Fruit fly (Drosophila melanogaster) whole organism, prepupa: Measurements from ENCODE around the gene CG5883.

ENCODE experiments used
- CG10631 ChIP-seq: fragments of 200-800 bp; sonication (Bioruptor generic); optimal IDR thresholded peaks from 2 replicates; lab custom pipeline; 2016; ENCODE audit warnings: missing biosample characterization, missing genetic modification characterization
- CG11294 ChIP-seq: fragments of 200-800 bp; sonication (Bioruptor generic); IDR thresholded peaks from 2 replicates; pipeline ENCODE4 v1.3.6; 2022; ENCODE audit warnings: missing biosample characterization, missing genetic modification characterization
- CG1621 ChIP-seq: fragments of 200-800 bp; sonication (Bioruptor generic); optimal IDR thresholded peaks from 3 replicates; lab custom pipeline; 2018; ENCODE audit warnings: missing biosample characterization, mild to moderate bottlenecking, missing genetic modification characterization
- CG16779 ChIP-seq: fragments of 200-800 bp; sonication (Bioruptor generic); optimal IDR thresholded peaks from 3 replicates; lab custom pipeline; 2017; ENCODE audit warnings: missing biosample characterization, mild to moderate bottlenecking, missing genetic modification characterization
- CG3032 ChIP-seq: fragments of 200-800 bp; optimal IDR thresholded peaks from 2 replicates; lab custom pipeline; 2019; ENCODE audit warnings: missing biosample characterization, mild to moderate bottlenecking, missing genetic modification characterization, moderate library complexity
- CG3919 ChIP-seq: fragments of 200-800 bp; sonication (Bioruptor generic); optimal IDR thresholded peaks from 3 replicates; lab custom pipeline; 2016; ENCODE audit warnings: missing biosample characterization, missing genetic modification characterization
- CG4318 ChIP-seq: fragments of 200-800 bp; sonication (Bioruptor generic); optimal IDR thresholded peaks from 3 replicates; lab custom pipeline; 2017; ENCODE audit warnings: missing biosample characterization, mild to moderate bottlenecking, missing genetic modification characterization
- CG6808 ChIP-seq: fragments of 200-800 bp; sonication (Bioruptor generic); optimal IDR thresholded peaks from 3 replicates; lab custom pipeline; 2017; ENCODE audit warnings: missing biosample characterization, missing genetic modification characterization, mild to moderate bottlenecking, moderate library complexity, missing genetic modification reagents
- CG6854 ChIP-seq: fragments of 200-800 bp; sonication (Bioruptor generic); optimal IDR thresholded peaks from 2 replicates; lab custom pipeline; 2017; ENCODE audit warnings: missing biosample characterization, mild to moderate bottlenecking, missing genetic modification characterization
- CG8119 ChIP-seq: fragments of 200-800 bp; sonication (Bioruptor generic); IDR thresholded peaks from 3 replicates; pipeline ENCODE4 v1.3.6; 2022; ENCODE audit warnings: missing biosample characterization, missing genetic modification characterization
- CG8319 ChIP-seq: fragments of 200-800 bp; sonication (Bioruptor generic); optimal IDR thresholded peaks from 3 replicates; lab custom pipeline; 2016; ENCODE audit warnings: missing biosample characterization, missing genetic modification characterization
- CG9139 ChIP-seq: fragments of 200-800 bp; sonication (Bioruptor generic); optimal IDR thresholded peaks from 3 replicates; lab custom pipeline; 2017; ENCODE audit warnings: missing biosample characterization, mild to moderate bottlenecking, missing genetic modification characterization
- Eip75B ChIP-seq: fragments of 200-800 bp; sonication (Bioruptor generic); optimal IDR thresholded peaks from 3 replicates; lab custom pipeline; 2016; ENCODE audit warnings: missing biosample characterization, missing genetic modification characterization
- Eip93F ChIP-seq: fragments of 200-800 bp; sonication (Bioruptor generic); optimal IDR thresholded peaks from 2 replicates; lab custom pipeline; 2016; ENCODE audit warnings: missing biosample characterization, mild to moderate bottlenecking, missing genetic modification characterization
- Ets21C ChIP-seq: fragments of 200-800 bp; sonication (Bioruptor generic); optimal IDR thresholded peaks from 3 replicates; lab custom pipeline; 2016; ENCODE audit warnings: missing biosample characterization, missing genetic modification characterization
- Hr38 ChIP-seq: sonication (Bioruptor generic); optimal IDR thresholded peaks from 2 replicates; lab custom pipeline; 2016; ENCODE audit warnings: missing biosample characterization, missing genetic modification characterization
- Hr4 ChIP-seq: fragments of 200-800 bp; sonication (Bioruptor generic); optimal IDR thresholded peaks from 3 replicates; lab custom pipeline; 2016; ENCODE audit warnings: missing biosample characterization, missing genetic modification characterization
- Lpt ChIP-seq: fragments of 200-800 bp; sonication (Bioruptor generic); optimal IDR thresholded peaks from 3 replicates; lab custom pipeline; 2016; ENCODE audit warnings: missing biosample characterization, missing genetic modification characterization
- OdsH ChIP-seq: fragments of 200-800 bp; sonication (Bioruptor generic); optimal IDR thresholded peaks from 3 replicates; lab custom pipeline; 2016; ENCODE audit warnings: missing biosample characterization, missing genetic modification characterization
- Smox ChIP-seq: fragments of 200-800 bp; sonication (Bioruptor generic); optimal IDR thresholded peaks from 3 replicates; lab custom pipeline; 2016; ENCODE audit warnings: missing biosample characterization, missing genetic modification characterization
- Sox15 ChIP-seq: fragments of 200-800 bp; sonication (Bioruptor generic); optimal IDR thresholded peaks from 3 replicates; lab custom pipeline; 2016; ENCODE audit warnings: missing biosample characterization, missing genetic modification characterization
- achi ChIP-seq: fragments of 200-800 bp; sonication (Bioruptor generic); optimal IDR thresholded peaks from 3 replicates; lab custom pipeline; 2016; ENCODE audit warnings: missing biosample characterization, missing genetic modification characterization
- dac ChIP-seq: fragments of 200-800 bp; sonication (Bioruptor generic); optimal IDR thresholded peaks from 2 replicates; lab custom pipeline; 2017; ENCODE audit warnings: missing biosample characterization, mild to moderate bottlenecking, missing genetic modification characterization
- eg ChIP-seq: fragments of 200-800 bp; sonication (Bioruptor generic); IDR thresholded peaks from 3 replicates; pipeline ENCODE4 v1.3.6; 2022; ENCODE audit warnings: missing biosample characterization, missing genetic modification characterization
- esn ChIP-seq: fragments of 200-800 bp; sonication (Bioruptor generic); optimal IDR thresholded peaks from 2 replicates; lab custom pipeline; 2016; ENCODE audit warnings: missing biosample characterization, mild to moderate bottlenecking, missing genetic modification characterization, moderate library complexity
- fd85E ChIP-seq: fragments of 200-800 bp; sonication (Bioruptor generic); optimal IDR thresholded peaks from 3 replicates; lab custom pipeline; 2016; ENCODE audit warnings: missing biosample characterization, missing genetic modification characterization
- fkh ChIP-seq: fragments of 200-800 bp; sonication (Bioruptor generic); optimal IDR thresholded peaks from 3 replicates; lab custom pipeline; 2017; ENCODE audit warnings: missing biosample characterization, mild to moderate bottlenecking, missing genetic modification characterization, moderate library complexity
- lz ChIP-seq: fragments of 200-800 bp; sonication (Bioruptor generic); optimal IDR thresholded peaks from 3 replicates; lab custom pipeline; 2016; ENCODE audit warnings: missing biosample characterization, missing genetic modification characterization
- net ChIP-seq: fragments of 200-800 bp; sonication (Bioruptor generic); optimal IDR thresholded peaks from 3 replicates; lab custom pipeline; 2016; ENCODE audit warnings: missing biosample characterization, missing genetic modification characterization
- ss ChIP-seq, 2 experiments: fragments of 200-800 bp; sonication (Bioruptor generic); optimal IDR thresholded peaks; 2 replicates in 1 of 2; 3 replicates in 1 of 2; lab custom pipeline; 2017 to 2018; ENCODE audit warnings: mild to moderate bottlenecking in 2 of 2, missing biosample characterization in 2 of 2, missing genetic modification characterization in 2 of 2, moderate library complexity in 1 of 2
- svp ChIP-seq: fragments of 200-800 bp; sonication (Bioruptor generic); peaks from one replicate; lab custom pipeline; 2016; ENCODE audit warnings: missing biosample characterization, missing genetic modification characterization

CG5883 gene

DNA sequence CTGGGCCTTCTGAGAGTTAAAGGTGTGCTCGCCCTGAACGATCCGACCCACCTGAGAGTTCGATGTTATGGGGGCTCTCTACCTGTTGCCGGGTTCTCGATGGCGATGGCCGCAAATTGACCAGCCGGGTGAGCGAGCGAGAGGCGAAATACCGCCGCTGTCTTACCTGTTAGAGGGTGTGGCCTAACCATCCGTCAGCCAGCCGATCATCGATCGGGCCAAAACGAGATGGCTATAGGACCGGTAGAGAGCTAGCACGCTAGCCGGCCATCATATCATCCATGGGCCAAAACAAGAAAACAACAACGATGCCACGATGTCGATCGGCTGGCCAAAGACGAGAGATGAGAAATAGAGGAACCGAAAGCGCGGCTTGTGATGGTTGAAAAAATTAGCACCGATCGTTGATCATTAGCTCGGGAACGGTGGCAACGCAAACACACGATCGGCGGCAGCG, 17.3 kb downstream of the CG5883 start, which contains the start of gene byn:
TSS of gene byn (plus strand) at position 407 of the 457 bp plus-strand sequence.
- TF ChIP-seq ss (GFP tag; optimal IDR thresholded peaks at IDR 0.05; lab: Kevin White, UChicago) (peak in 1 of 2 experiments; percentile 42), dac (GFP tag; lab: Kevin White, UChicago) (no peak), CG16779 (tag; lab: Kevin White, UChicago) (no peak), eg (GFP tag; lab: Robert Waterston, UW) (0 out of 3 replicates have a peak, but pooled peaks have one; percentile 11)

DNA sequence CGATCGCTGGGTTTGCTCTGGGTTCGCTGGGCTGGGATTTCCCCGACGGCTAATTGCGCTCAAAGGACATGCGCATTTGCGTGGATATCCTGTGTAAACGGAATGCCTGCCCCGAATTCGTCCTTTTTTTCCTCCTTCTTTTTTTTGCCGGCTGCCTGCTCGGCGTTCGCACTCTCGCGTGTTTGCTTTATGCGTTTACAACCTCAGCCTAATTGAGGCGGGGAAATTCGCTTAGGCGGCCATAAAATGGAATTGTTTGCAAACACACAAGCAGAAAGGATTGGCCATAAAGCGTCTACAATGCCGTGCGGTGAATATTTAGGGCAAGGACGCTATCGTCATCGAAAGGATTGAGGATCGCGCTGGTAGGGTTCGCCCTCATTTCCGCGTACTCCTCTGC, 19.3 kb downstream of the CG5883 start:
- TF ChIP-seq Ets21C (GFP tag; lab: Kevin White, UChicago) (no peak), CG10631 (GFP tag; lab: Kevin White, UChicago) (no peak), CG6808 (GFP tag; lab: Kevin White, UChicago) (no peak), CG3032 (tag; lab: Kevin White, UChicago) (no peak), CG8119 (GFP tag; lab: Robert Waterston, UW) (no peak), CG3919 (GFP tag; lab: Kevin White, UChicago) (no peak)

DNA sequence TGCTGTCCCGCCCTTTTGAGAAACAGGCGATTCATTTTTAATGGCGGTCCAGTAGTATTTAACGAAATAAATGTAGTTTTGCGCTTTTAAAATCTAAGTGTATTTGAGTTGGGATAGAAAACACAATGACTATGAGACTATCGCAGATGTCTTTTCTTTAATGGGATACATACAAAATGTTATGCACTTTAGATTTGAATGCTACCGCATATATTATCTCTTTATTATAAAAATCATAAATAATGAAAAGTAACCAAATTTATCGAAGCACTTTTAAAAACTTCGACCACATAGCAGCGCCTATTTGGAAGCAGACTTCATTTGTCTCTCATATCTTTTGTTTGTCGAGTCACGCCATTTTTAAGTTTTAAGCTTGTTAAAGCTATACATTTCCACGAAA, 20.0 kb downstream of the CG5883 start, which contains the start of gene SdhAL:
TSS of gene SdhAL (minus strand) at position 101 of the 400 bp plus-strand sequence.
- no peak for TF ChIP-seq CG9139 (GFP tag; lab: Kevin White, UChicago)
- no peak for TF ChIP-seq ss (GFP tag; optimal IDR thresholded peaks at IDR 0.05; lab: Kevin White, UChicago)
- no peak for TF ChIP-seq Eip93F
- no peak for TF ChIP-seq CG6854
- no peak for TF ChIP-seq CG3919 (GFP tag; lab: Kevin White, UChicago)
- TF ChIP-seq Lpt (GFP tag; lab: Kevin White, UChicago) = no peak
- no peak for TF ChIP-seq Hr38
- no peak for TF ChIP-seq CG8319
- TF ChIP-seq CG6808 (GFP tag; lab: Kevin White, UChicago) = no peak

DNA sequence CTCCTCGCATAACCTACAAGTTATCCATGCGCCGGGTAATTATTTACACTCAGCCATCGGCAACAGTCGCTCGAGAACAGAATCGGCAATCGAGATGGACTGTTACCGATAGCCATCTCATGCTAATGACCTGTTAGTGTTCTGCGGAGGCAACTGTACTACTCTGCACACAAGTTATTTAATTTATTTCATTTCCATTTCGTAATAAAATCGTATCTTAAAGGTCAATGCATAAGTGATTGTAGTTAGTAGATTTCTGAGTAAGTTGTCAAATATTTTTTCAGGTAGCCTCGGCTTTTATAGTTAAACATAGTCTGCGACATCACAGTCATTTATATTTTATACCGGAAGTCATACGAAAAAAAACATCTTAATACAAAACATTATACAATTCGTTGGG, 23.4 kb downstream of the CG5883 start, which contains the start of gene CG11588:
TSS of gene CG11588 (plus strand) at position 301 of the 400 bp plus-strand sequence.
- no peak for TF ChIP-seq fd85E
- no peak for TF ChIP-seq net (GFP tag; lab: Kevin White, UChicago)
- no peak for TF ChIP-seq OdsH
- no peak for TF ChIP-seq lz (GFP tag; lab: Kevin White, UChicago)
- TF ChIP-seq CG6854 = no peak
- no peak for TF ChIP-seq Smox (GFP tag; lab: Kevin White, UChicago)
- no peak for TF ChIP-seq CG11294 (GFP tag; lab: Robert Waterston, UW)
- TF ChIP-seq, all 60 proteins: peak for 0

DNA sequence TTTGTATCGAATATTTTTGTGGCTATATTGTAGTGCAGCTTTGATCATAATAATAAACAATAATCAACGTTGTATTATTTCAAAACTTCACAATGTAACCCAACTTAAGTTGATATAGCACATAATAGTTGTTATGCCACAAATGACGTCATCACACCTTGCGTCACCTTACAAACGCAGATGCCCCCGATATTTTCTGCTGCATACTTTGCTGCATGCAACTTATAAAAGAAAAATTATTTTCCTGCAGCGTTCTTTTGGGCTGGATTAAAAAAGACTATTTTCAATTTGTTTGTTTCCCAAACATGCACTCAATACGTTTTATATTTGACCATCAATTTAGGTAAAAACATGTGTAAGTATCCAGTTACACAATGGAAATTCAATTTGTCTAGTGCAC, 26.4 kb downstream of the CG5883 start:
- no peak for TF ChIP-seq Ets21C (GFP tag; lab: Kevin White, UChicago)
- TF ChIP-seq eg (GFP tag; lab: Robert Waterston, UW) = no peak
- peak; percentile 77 for TF ChIP-seq Eip75B (GFP tag; lab: Kevin White, UChicago)
- TF ChIP-seq CG3919 (GFP tag; lab: Kevin White, UChicago) = no peak
- TF ChIP-seq svp (GFP tag; lab: Kevin White, UChicago) = peak; percentile 42
- TF ChIP-seq achi (GFP tag; lab: Kevin White, UChicago) = no peak
- TF ChIP-seq CG4318 (GFP tag; lab: Kevin White, UChicago) = no peak
- no peak for TF ChIP-seq Hr4 (GFP tag; lab: Kevin White, UChicago)
- no peak for TF ChIP-seq Hr38
- TF ChIP-seq Sox15 (GFP tag; lab: Kevin White, UChicago) = no peak
- no peak for TF ChIP-seq CG1621 (tag; lab: Kevin White, UChicago)
- peak; percentile 10 for TF ChIP-seq fkh (GFP tag; lab: Kevin White, UChicago)
- no peak for TF ChIP-seq net (GFP tag; lab: Kevin White, UChicago)
- no peak for TF ChIP-seq Smox (GFP tag; lab: Kevin White, UChicago)
- TF ChIP-seq esn (GFP tag; lab: Kevin White, UChicago) = no peak
